Worm (Caenorhabditis elegans): ENCODE results near the gene scl-6.

DNA sequence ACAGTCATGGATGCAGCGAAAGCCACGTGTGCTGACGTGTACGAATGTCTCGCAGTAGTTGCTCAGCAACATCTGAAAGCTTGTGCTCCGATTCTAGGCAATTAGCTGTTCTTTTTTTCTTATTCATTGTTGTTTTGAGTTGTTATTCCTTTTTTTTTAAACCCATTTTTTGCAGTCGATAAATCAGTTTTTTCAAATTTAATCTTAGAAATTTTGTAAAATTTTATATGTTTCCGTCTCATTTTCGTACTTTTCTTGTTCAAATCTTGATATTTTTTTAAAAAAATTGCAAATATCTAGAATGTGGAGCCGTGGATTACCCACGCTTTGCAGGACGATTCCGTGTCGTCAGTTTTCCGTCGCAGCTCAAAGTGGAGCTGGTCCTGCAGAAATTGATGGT is 31.9 kb downstream of the scl-6 start, which contains the start of gene fask-1:
- TF ChIP-seq rec-8 (tag; optimal IDR thresholded peaks at IDR 0.05) (no peak), him-1 (tag; optimal IDR thresholded peaks at IDR 0.05) (no peak), snpc-1.3 (tag; optimal IDR thresholded peaks at IDR 0.05; ENCODE audit: insufficient read depth) (no peak), T07F8.4 (tag; optimal IDR thresholded peaks at IDR 0.05) (no peak), ZK185.1 (tag; optimal IDR thresholded peaks at IDR 0.05; ENCODE audit: poor library complexity, severe bottlenecking) (no peak)

Data from whole organism, young adult.